Worm (Caenorhabditis elegans) whole organism, mixed stage, embryonic: ENCODE data around the gene egas-3.

ENCODE experiments used
- blmp-1 ChIP-seq: fragments of 150-350 bp; optimal IDR thresholded peaks from 2 replicates; lab custom pipeline; 2014; ENCODE audit warnings: missing biosample characterization, missing genetic modification characterization
- pha-4 ChIP-seq: fragments of 150-350 bp; optimal IDR thresholded peaks from 2 replicates; lab custom pipeline; 2018; ENCODE audit warnings: missing biosample characterization, missing genetic modification reagents, missing genetic modification characterization
- unc-39 ChIP-seq: fragments of 150-350 bp; optimal IDR thresholded peaks from 2 replicates; lab custom pipeline; 2014; ENCODE audit warnings: missing biosample characterization, missing genetic modification characterization

- no peak for TF ChIP-seq unc-39 (tag; lab: Kevin White, UChicago)
- no peak for TF ChIP-seq blmp-1 (tag; lab: Kevin White, UChicago)
- TF ChIP-seq pha-4 (tag; lab: Kevin White, UChicago): no peak
These were observed 2.3 kb upstream of the egas-3 start, which contains the start of gene col-42 for ce11 chrV:18638367-18638873.
